Worm (Caenorhabditis elegans): ENCODE measurements around the gene C44B11.4.

- TF ChIP-seq dao-5 (tag; optimal IDR thresholded peaks at IDR 0.05) (no peak), him-1 (tag; optimal IDR thresholded peaks at IDR 0.05) (no peak)
These were observed 48.9 kb downstream of the C44B11.4 start for ce11 chrIII:3094694-3095093.
